Worm (Caenorhabditis elegans) whole organism, L4 larva: Measurements from ENCODE around the gene F38A1.6.

Experiments used
- F37D6.2 ChIP-seq: sonication (generic microtip); optimal IDR thresholded peaks from 2 replicates; lab custom pipeline; 2016; ENCODE audit warnings: mild to moderate bottlenecking, missing genetic modification characterization, missing compliant biosample characterization
- T26A8.4 ChIP-seq: fragments of 200-800 bp; sonication (Bioruptor generic); IDR thresholded peaks from 2 replicates; pipeline ENCODE4 v1.3.6; 2022; ENCODE audit warnings: missing genetic modification characterization, missing compliant biosample characterization
- aly-2 ChIP-seq: sonication (generic microtip); optimal IDR thresholded peaks from 2 replicates; lab custom pipeline; 2018; ENCODE audit warnings: missing biosample characterization, missing genetic modification characterization
- ceh-44 ChIP-seq: fragments of 200-800 bp; sonication (Bioruptor generic); IDR thresholded peaks from 2 replicates; pipeline ENCODE4 v1.3.6; 2022; ENCODE audit warnings: missing genetic modification reagents, missing genetic modification characterization, missing compliant biosample characterization
- egl-27 ChIP-seq: sonication (generic microtip); optimal IDR thresholded peaks from 3 replicates; lab custom pipeline; 2017; ENCODE audit warnings: missing biosample characterization, missing genetic modification reagents, missing genetic modification characterization
- jun-1 ChIP-seq: fragments of 150-350 bp; optimal IDR thresholded peaks from 2 replicates; lab custom pipeline; 2014; ENCODE audit warnings: missing biosample characterization, missing genetic modification reagents, missing genetic modification characterization
- nhr-11 ChIP-seq: fragments of 150-350 bp; optimal IDR thresholded peaks from 2 replicates; lab custom pipeline; 2014; ENCODE audit warnings: missing biosample characterization, missing genetic modification characterization
- nhr-76 ChIP-seq: fragments of 150-350 bp; optimal IDR thresholded peaks from 2 replicates; lab custom pipeline; 2014; ENCODE audit warnings: missing biosample characterization, missing genetic modification characterization
- nhr-77 ChIP-seq: fragments of 150-350 bp; optimal IDR thresholded peaks from 2 replicates; lab custom pipeline; 2014; ENCODE audit warnings: missing biosample characterization, missing genetic modification characterization
- snpc-4 ChIP-seq: fragments of 150-350 bp; optimal IDR thresholded peaks from 2 replicates; lab custom pipeline; 2014; ENCODE audit warnings: missing biosample characterization, missing genetic modification characterization
- unc-62 ChIP-seq, 3 experiments: fragments of 150-350 bp in 1 of 3; sonication (generic microtip); optimal IDR thresholded peaks in 2 of 3; peaks in 1 of 3; 1 replicate in 1 of 3; 2 replicates in 2 of 3; lab custom pipeline; 2014 to 2017; ENCODE audit warnings: missing biosample characterization in 3 of 3, missing genetic modification characterization in 3 of 3, missing genetic modification reagents in 3 of 3, missing genotype in 1 of 3
- ztf-7 ChIP-seq: fragments of 150-350 bp; optimal IDR thresholded peaks from 2 replicates; lab custom pipeline; 2014; ENCODE audit warnings: missing biosample characterization, missing genetic modification characterization

DNA sequence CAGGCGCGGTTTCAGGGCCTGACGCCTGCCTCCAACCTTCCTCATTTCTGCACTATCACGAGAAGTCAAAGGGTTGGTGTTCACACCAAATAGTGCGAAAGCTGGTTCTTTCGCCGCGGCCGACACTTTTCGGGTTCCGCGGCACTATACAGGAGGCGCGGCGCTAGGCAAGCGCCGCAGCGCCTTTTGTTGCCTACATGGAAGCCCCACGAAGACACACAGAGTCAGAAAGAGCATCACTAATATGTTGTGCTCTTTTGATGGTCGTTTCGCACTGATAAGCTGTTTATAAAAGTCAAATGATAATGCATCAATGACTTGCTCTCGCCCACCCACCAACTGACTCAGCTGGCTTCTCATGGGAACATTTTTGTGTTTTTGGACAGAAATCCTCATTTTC is 39.8 kb upstream of the F38A1.6 start:
- no peak for TF ChIP-seq nhr-77 (tag; lab: Kevin White, UChicago)
- no peak for TF ChIP-seq snpc-4
- TF ChIP-seq F37D6.2 (tag; lab: Kevin White, UChicago): no peak
- TF ChIP-seq ceh-44 (GFP tag; lab: Robert Waterston, UW): no peak
- TF ChIP-seq unc-62 (GFP tag; optimal IDR thresholded peaks at IDR 0.05 in 1 of 2; lab: Kevin White, UChicago): no peak
- no peak for TF ChIP-seq unc-62 (tag; optimal IDR thresholded peaks at IDR 0.05; lab: Kevin White, UChicago)
- no peak for TF ChIP-seq jun-1
- no peak for TF ChIP-seq egl-27 (tag; lab: Kevin White, UChicago)
- no peak for TF ChIP-seq T26A8.4
- TF ChIP-seq aly-2 (tag; lab: Kevin White, UChicago): no peak
- no peak for TF ChIP-seq nhr-11 (tag; lab: Kevin White, UChicago)
- no peak for TF ChIP-seq nhr-76
- no peak for TF ChIP-seq ztf-7 (tag; lab: Kevin White, UChicago)
